Fruit fly (Drosophila melanogaster) whole organism, larva: ENCODE measurements around the gene Tehao.
"Not testable (repeated sequence)": the region's sequence is repeated elsewhere in the genome, so short reads cannot be mapped to it uniquely, and the experiment has no call there.

Experiments
- noc ChIP-seq: fragments of 200-800 bp; sonication (Bioruptor generic); optimal IDR thresholded peaks from 3 replicates; lab custom pipeline; 2019; ENCODE audit warnings: missing biosample characterization, mild to moderate bottlenecking, missing genetic modification characterization, moderate library complexity

The Tehao gene

dm6 chr2L:13434795-13435634 lies at the start of gene Tehao:
Gene Tehao (plus strand): TSS chr2L:13435622.
- TF ChIP-seq noc (tag; lab: Kevin White, UChicago) = peak; percentile 93

DNA sequence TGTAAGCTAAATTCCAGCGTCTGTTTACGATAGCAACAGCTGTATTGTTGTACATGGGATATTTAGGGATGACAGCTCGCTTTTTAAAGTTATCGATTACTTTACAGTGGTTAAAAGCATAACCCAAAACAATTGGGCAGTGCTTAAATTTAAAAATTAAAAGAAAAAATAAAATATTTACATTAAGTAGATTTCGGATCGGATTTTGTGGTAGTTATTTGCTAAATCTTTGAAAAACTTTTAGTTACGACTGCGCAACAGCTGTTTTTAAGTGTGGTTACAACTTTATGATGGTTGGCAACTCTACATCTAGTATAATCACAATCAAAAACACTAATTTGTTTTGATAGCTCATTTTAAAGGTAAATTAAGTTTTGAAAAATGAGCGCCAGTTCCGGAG lies 48.2 kb upstream of the Tehao start, which contains the start of the genes Ing5 and CG7099:
Ing5 (minus strand) TSS at position 58 of the 400 bp plus-strand sequence.
CG7099 (plus strand) TSS at position 317 of the 400 bp plus-strand sequence.
- TF ChIP-seq noc (tag; lab: Kevin White, UChicago) = peak; percentile 95

DNA sequence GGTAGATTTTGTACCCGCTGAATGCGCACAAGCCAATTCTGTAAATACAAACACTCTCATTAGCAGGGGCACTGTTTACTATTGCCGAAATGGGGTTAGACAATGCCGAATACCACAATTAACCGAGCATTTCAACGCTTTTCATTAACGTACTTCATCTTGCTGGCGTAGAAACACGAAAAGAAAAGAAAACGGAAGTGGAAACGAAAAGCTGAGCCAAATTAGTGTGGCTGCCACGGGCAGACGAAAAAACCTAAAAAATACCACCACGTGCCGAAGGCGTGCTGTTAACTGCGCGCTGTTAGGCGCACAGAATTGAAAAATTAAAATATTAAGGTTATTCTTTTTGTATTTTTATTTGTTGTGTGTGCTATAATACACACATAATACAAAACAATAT lies 40.5 kb upstream of the Tehao start, which contains the start of gene RpL24:
RpL24 (minus strand) TSS at position 229 of the 400 bp plus-strand sequence.
- peak; percentile 83 for TF ChIP-seq noc (tag; lab: Kevin White, UChicago)

dm6 chr2L:13396084-13396483 lies 39.3 kb upstream of the Tehao start, which contains the start of gene CG16957:
Gene CG16957 (minus strand): TSS chr2L:13396184.
- TF ChIP-seq noc (tag; lab: Kevin White, UChicago) = no peak

dm6 chr2L:13397393-13397792 lies 38.0 kb upstream of the Tehao start:
- TF ChIP-seq noc (tag; lab: Kevin White, UChicago) = no peak

DNA sequence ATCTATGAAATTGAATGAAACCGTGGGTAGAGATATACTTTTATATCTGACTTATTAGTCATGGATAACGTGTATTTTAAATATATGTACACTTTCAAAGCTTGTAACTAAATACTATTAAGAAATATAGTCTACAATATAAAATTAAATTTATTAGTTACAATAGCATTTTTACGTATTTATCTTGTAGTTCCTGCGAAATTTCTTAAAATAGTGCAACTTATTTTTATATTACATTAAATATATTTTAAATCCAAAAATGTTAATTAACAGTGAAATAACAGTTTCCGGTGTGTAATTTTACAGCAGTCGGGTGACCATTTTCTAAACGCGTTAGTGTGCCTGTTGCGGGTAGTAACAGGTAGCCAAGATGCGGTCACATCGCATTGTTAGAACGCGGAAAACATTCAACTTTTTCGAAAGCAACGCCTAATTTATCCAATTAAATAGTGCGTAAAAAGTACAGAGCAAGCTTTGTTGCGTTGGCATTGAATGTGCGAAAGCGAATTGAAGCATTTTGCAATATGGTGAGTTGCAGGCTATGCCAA lies 36.7 kb upstream of the Tehao start, which contains the start of the genes CG10859 and CG7110:
CG10859 (minus strand) TSS at position 51 of the 548 bp plus-strand sequence.
CG7110 (plus strand) TSS at position 378 of the 548 bp plus-strand sequence.
- TF ChIP-seq noc (tag; lab: Kevin White, UChicago) = no peak

dm6 chr2L:13399565-13399964 lies 35.9 kb upstream of the Tehao start:
- TF ChIP-seq noc (tag; lab: Kevin White, UChicago) = no peak

DNA sequence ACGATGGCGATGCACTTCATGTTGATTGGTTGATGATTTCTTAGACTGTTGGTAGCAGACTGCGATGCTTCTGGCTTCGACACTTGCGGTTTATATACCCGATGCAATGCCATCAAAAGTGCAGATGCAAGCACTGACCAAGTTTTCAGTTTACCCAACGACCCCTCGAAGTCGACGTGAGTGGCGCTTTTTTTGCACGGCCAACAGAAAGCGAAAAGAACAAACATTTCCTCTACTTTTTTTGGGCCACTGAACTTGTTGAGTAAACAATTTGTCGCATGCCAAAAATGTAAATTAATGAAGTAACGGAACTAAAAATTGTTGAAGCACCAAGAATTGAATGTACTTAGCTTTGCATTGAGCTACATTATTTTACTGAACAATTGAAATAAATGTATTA lies 23.9 kb upstream of the Tehao start, which contains the start of gene Vm34Ca:
Vm34Ca (minus strand) TSS at position 66 of the 400 bp plus-strand sequence.
- no peak for TF ChIP-seq noc (tag; lab: Kevin White, UChicago)

DNA sequence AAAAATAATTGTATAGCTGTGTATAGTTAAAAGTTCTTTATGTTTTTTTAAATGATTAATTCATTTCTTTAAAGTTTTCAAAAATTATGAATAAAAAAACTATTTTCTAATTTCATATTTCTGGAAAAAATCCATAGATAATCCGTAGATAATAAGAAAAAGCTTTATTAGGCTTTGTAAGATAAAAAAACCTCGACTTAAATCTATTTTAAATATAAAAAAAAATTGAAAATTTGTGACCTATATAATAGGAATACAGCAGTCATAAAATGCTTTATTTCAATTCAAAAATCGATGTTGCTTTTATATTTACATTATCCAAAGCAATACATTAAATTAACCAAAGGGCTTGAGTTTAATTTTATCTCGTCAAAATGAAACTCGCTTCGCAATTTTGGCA lies 23.2 kb upstream of the Tehao start, which contains the start of gene Flad2:
Flad2 (plus strand) TSS at position 301 of the 400 bp plus-strand sequence.
- TF ChIP-seq noc (tag; lab: Kevin White, UChicago) = no peak

dm6 chr2L:13414525-13415481 lies 20.6 kb upstream of the Tehao start, which contains the start of the genes CG16956, CG42784 and CG43850:
Gene CG16956 (minus strand): TSS chr2L:13414575.
Gene CG42784 (plus strand): TSS chr2L:13415431.
Gene CG43850 (plus strand): TSS chr2L:13415431.
- TF ChIP-seq noc (tag; lab: Kevin White, UChicago) = no peak

- no peak for TF ChIP-seq noc (tag; lab: Kevin White, UChicago)
Measured at dm6 chr2L:13430919-13431502, 4.4 kb upstream of the Tehao start.

dm6 chr2L:13436791-13437190 lies 1.4 kb downstream of the Tehao start:
- TF ChIP-seq noc (tag; lab: Kevin White, UChicago) = peak; percentile 39

DNA sequence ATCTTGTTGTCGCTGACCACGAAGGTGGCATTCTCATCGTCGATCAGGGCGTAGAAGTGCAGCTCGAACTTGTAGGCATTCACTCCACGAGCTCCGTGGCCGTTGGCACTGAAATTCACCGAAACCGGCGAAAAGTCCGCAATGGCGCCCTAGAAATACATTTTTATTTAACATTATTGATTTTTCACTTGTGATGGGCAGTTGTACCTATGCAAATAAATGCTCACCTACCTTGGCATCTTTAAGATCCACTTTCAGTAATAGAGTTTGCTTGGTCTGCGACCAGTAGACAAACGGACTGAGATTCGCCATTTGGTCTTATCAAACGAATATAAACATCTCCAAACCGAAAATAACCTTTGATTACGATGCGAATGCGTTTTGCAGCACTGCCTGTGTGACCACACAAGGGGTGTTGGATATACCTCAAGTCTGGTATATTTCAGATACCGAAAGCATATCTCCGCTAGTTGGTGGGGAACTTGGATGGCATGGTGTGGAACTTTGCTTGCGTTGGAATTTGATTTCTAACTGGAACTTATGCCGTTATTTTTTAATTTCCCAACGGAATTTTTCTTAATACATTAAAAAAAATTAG lies 9.9 kb downstream of the Tehao start, which contains the start of gene Hacd2:
Hacd2 (minus strand) TSS at position 403 of the 598 bp plus-strand sequence.
- no peak for TF ChIP-seq noc (tag; lab: Kevin White, UChicago)

DNA sequence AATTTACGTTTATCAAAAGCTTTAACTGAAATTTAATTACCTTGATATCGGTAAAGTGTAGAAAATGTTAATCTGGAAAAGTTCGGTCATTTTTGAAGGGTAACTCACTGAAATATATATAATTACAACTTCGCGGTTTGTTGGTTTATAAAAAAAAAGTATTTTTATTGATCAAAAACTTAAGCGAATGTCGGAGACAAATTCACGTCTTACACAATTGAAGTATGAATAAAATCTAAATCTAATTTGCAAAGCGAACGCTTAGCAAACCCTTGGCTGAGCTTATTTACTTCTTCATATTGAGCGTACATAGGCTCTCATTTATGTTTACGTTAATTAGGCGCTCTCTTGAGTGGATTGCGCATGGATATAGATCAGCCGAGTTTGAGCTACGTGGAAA lies 14.0 kb downstream of the Tehao start, which contains the start of gene Hsp60D:
Hsp60D (minus strand) TSS at position 101 of the 400 bp plus-strand sequence.
- not testable (repeated sequence) for TF ChIP-seq noc (tag; lab: Kevin White, UChicago)
